Worm (Caenorhabditis elegans) whole organism, L1 larva: ENCODE results near the gene T26H5.8.

Source experiments
- C34B4.2 ChIP-seq: sonication (generic microtip); optimal IDR thresholded peaks from 2 replicates; lab custom pipeline; 2017; ENCODE audit warnings: mild to moderate bottlenecking, missing genetic modification characterization, missing compliant biosample characterization
- aha-1 ChIP-seq: fragments of 150-350 bp; optimal IDR thresholded peaks from 2 replicates; lab custom pipeline; 2014; ENCODE audit warnings: missing biosample characterization, missing genetic modification characterization
- ama-1 ChIP-seq: fragments of 150-350 bp; optimal IDR thresholded peaks from 2 replicates; lab custom pipeline; 2014
- blmp-1 ChIP-seq: fragments of 150-350 bp; optimal IDR thresholded peaks from 2 replicates; lab custom pipeline; 2014; ENCODE audit warnings: missing biosample characterization, missing genetic modification characterization
- ceh-63 ChIP-seq: fragments of 200-800 bp; sonication (Bioruptor generic); optimal IDR thresholded peaks from 2 replicates; lab custom pipeline; 2018; ENCODE audit warnings: mild to moderate bottlenecking, missing genetic modification characterization, missing compliant biosample characterization
- ceh-90 ChIP-seq: sonication (generic microtip); optimal IDR thresholded peaks from 2 replicates; lab custom pipeline; 2016; ENCODE audit warnings: missing genetic modification characterization, missing compliant biosample characterization
- efl-1 ChIP-seq, 4 experiments: fragments of 150-350 bp; optimal IDR thresholded peaks in 3 of 4; peaks in 1 of 4; 1 replicate in 1 of 4; 2 replicates in 3 of 4; lab custom pipeline; 2014; ENCODE audit warnings: missing biosample characterization in 2 of 4, missing genetic modification characterization in 2 of 4, missing genetic modification reagents in 2 of 4
- efl-3 ChIP-seq: fragments of 200-800 bp; sonication (Bioruptor generic); optimal IDR thresholded peaks from 2 replicates; lab custom pipeline; 2018; ENCODE audit warnings: mild to moderate bottlenecking, missing genetic modification characterization, missing compliant biosample characterization
- egl-27 ChIP-seq, 2 experiments: fragments of 150-350 bp in 1 of 2; sonication (generic microtip); optimal IDR thresholded peaks; 3 replicates each; lab custom pipeline; 2017 to 2018; ENCODE audit warnings: missing biosample characterization in 2 of 2, missing genetic modification characterization in 2 of 2, missing genetic modification reagents in 2 of 2
- elt-2 ChIP-seq: sonication (generic microtip); optimal IDR thresholded peaks from 2 replicates; lab custom pipeline; 2016; ENCODE audit warnings: missing genetic modification characterization, mild to moderate bottlenecking, inconsistent platforms, missing compliant biosample characterization, missing genetic modification reagents
- elt-3 ChIP-seq, 6 experiments: fragments of 150-350 bp in 1 of 6; sonication (generic microtip); optimal IDR thresholded peaks; 2 replicates each; lab custom pipeline; 2017 to 2018; ENCODE audit warnings: missing biosample characterization in 6 of 6, missing genetic modification characterization in 6 of 6, inconsistent platforms in 1 of 6
- fkh-8 ChIP-seq: sonication (generic microtip); optimal IDR thresholded peaks from 2 replicates; lab custom pipeline; 2016; ENCODE audit warnings: mild to moderate bottlenecking, missing genetic modification characterization, missing compliant biosample characterization
- fos-1 ChIP-seq: fragments of 150-350 bp; optimal IDR thresholded peaks from 2 replicates; lab custom pipeline; 2014; ENCODE audit warnings: missing biosample characterization, missing genetic modification characterization
- grh-1 ChIP-seq: fragments of 200-800 bp; sonication (Bioruptor generic); IDR thresholded peaks from 2 replicates; pipeline ENCODE4 v1.3.6; 2022; ENCODE audit warnings: missing genetic modification reagents, missing genetic modification characterization, missing compliant biosample characterization
- hlh-4 ChIP-seq: sonication (generic microtip); optimal IDR thresholded peaks from 2 replicates; lab custom pipeline; 2016; ENCODE audit warnings: mild to moderate bottlenecking, missing genetic modification characterization, missing compliant biosample characterization
- hpl-2 ChIP-seq: fragments of 150-350 bp; optimal IDR thresholded peaks from 2 replicates; lab custom pipeline; 2014; ENCODE audit warnings: missing biosample characterization, missing genetic modification reagents, missing genetic modification characterization
- isw-1 ChIP-seq: fragments of 200-800 bp; sonication (Bioruptor generic); IDR thresholded peaks from 2 replicates; pipeline ENCODE4 v1.3.6; 2022; ENCODE audit warnings: missing genetic modification characterization, missing compliant biosample characterization
- lin-14 ChIP-seq: fragments of 200-800 bp; sonication (Bioruptor generic); optimal IDR thresholded peaks from 2 replicates; lab custom pipeline; 2018; ENCODE audit warnings: mild to moderate bottlenecking, missing genetic modification characterization, moderate library complexity, missing compliant biosample characterization
- lin-35 ChIP-seq, 2 experiments: fragments of 150-350 bp; optimal IDR thresholded peaks; 2 replicates each; lab custom pipeline; 2014; ENCODE audit warnings: missing biosample characterization in 2 of 2, missing genetic modification characterization in 2 of 2, missing genetic modification reagents in 2 of 2
- lin-39 ChIP-seq: fragments of 150-350 bp; optimal IDR thresholded peaks from 2 replicates; lab custom pipeline; 2014; ENCODE audit warnings: missing biosample characterization, missing genetic modification reagents, missing genetic modification characterization
- lir-3 ChIP-seq: sonication (generic microtip); optimal IDR thresholded peaks from 2 replicates; lab custom pipeline; 2016; ENCODE audit warnings: mild to moderate bottlenecking, missing genetic modification characterization, moderate library complexity, missing compliant biosample characterization; ENCODE audit not compliant: poor library complexity
- lsy-2 ChIP-seq, 2 experiments: fragments of 150-350 bp; optimal IDR thresholded peaks; 2 replicates each; lab custom pipeline; 2014; ENCODE audit warnings: missing biosample characterization in 2 of 2, missing genetic modification characterization in 2 of 2
- mab-9 ChIP-seq: fragments of 200-800 bp; sonication (Bioruptor generic); IDR thresholded peaks from 2 replicates; pipeline ENCODE4 v1.3.6; 2022; ENCODE audit warnings: missing genetic modification reagents, missing genetic modification characterization, missing compliant biosample characterization
- mep-1 ChIP-seq: fragments of 150-350 bp; optimal IDR thresholded peaks from 2 replicates; lab custom pipeline; 2014; ENCODE audit warnings: missing biosample characterization, missing genetic modification characterization
- nhr-11 ChIP-seq: fragments of 150-350 bp; optimal IDR thresholded peaks from 2 replicates; lab custom pipeline; 2014; ENCODE audit warnings: missing biosample characterization, missing genetic modification characterization
- nhr-12 ChIP-seq: sonication (generic microtip); optimal IDR thresholded peaks from 2 replicates; lab custom pipeline; 2017; ENCODE audit warnings: missing biosample characterization, missing genetic modification characterization
- nhr-28 ChIP-seq: fragments of 150-350 bp; optimal IDR thresholded peaks from 2 replicates; lab custom pipeline; 2014; ENCODE audit warnings: missing biosample characterization, missing genetic modification characterization
- nhr-90 ChIP-seq: sonication (generic microtip); optimal IDR thresholded peaks from 2 replicates; lab custom pipeline; 2016; ENCODE audit warnings: mild to moderate bottlenecking, missing genetic modification characterization, missing compliant biosample characterization; ENCODE audit not compliant: poor library complexity
- pqm-1 ChIP-seq: sonication (generic microtip); optimal IDR thresholded peaks from 3 replicates; lab custom pipeline; 2017; ENCODE audit warnings: missing biosample characterization, missing genetic modification characterization
- snpc-4 ChIP-seq: fragments of 150-350 bp; optimal IDR thresholded peaks from 2 replicates; lab custom pipeline; 2014; ENCODE audit warnings: missing biosample characterization, missing genetic modification characterization
- snu-23 ChIP-seq: sonication (generic microtip); optimal IDR thresholded peaks from 2 replicates; lab custom pipeline; 2016; ENCODE audit warnings: missing genetic modification characterization, missing compliant biosample characterization
- sox-4 ChIP-seq: sonication (generic microtip); optimal IDR thresholded peaks from 2 replicates; lab custom pipeline; 2016; ENCODE audit warnings: missing genetic modification characterization, missing compliant biosample characterization
- sptf-1 ChIP-seq: fragments of 150-350 bp; optimal IDR thresholded peaks from 2 replicates; lab custom pipeline; 2014; ENCODE audit warnings: missing biosample characterization, missing genetic modification characterization
- tlp-1 ChIP-seq: fragments of 150-350 bp; optimal IDR thresholded peaks from 2 replicates; lab custom pipeline; 2014; ENCODE audit warnings: missing biosample characterization, missing genetic modification characterization
- unc-62 ChIP-seq: fragments of 150-350 bp; optimal IDR thresholded peaks from 2 replicates; lab custom pipeline; 2014; ENCODE audit warnings: missing biosample characterization, missing genetic modification reagents, missing genetic modification characterization
- zag-1 ChIP-seq: fragments of 150-350 bp; optimal IDR thresholded peaks from 2 replicates; lab custom pipeline; 2014; ENCODE audit warnings: missing biosample characterization, missing genetic modification characterization
- ztf-4 ChIP-seq: fragments of 150-350 bp; optimal IDR thresholded peaks from 2 replicates; lab custom pipeline; 2014; ENCODE audit warnings: missing biosample characterization, missing genetic modification characterization

Gene T26H5.8

DNA sequence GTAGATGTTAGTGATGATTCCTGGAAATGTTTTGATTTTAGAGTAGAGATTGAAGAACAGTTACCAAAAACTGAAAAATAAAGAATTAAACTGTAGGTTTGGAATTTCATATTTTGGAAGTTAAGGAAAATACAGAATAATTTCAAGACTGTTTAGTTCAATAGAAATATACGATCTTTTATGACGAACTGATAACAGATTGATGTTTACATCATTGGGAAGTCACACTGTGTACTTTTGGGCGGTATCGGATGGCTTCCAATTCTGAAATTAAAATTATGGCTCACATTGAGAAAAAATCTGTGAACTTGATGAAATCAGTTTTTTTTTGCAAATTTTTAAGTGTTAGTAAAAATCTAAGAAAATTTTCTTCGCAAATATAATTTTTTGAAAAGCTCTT lies at the start of gene T26H5.8:
Gene T26H5.8, minus strand, starts transcription at position 270 of the 400 bp plus-strand sequence.
- TF ChIP-seq lin-35 (GFP tag; optimal IDR thresholded peaks at IDR 0.05; lab: Kevin White, UChicago) (peak in 1 of 2 experiments; percentile 25), snpc-4 (tag; lab: Kevin White, UChicago) (no peak), pqm-1 (peak; percentile 46), efl-1 (optimal IDR thresholded peaks at IDR 0.05; lab: Kevin White, UChicago) (no peak), efl-1 (GFP tag; optimal IDR thresholded peaks at IDR 0.05 in 1 of 2; lab: Kevin White, UChicago) (peak in 1 of 2 experiments; percentile 4), elt-2 (tag; lab: Kevin White, UChicago) (peak; percentile 41), egl-27 (tag; optimal IDR thresholded peaks at IDR 0.05; lab: Kevin White, UChicago) (no peak), isw-1 (GFP tag; lab: Robert Waterston, UW) (no peak)

DNA sequence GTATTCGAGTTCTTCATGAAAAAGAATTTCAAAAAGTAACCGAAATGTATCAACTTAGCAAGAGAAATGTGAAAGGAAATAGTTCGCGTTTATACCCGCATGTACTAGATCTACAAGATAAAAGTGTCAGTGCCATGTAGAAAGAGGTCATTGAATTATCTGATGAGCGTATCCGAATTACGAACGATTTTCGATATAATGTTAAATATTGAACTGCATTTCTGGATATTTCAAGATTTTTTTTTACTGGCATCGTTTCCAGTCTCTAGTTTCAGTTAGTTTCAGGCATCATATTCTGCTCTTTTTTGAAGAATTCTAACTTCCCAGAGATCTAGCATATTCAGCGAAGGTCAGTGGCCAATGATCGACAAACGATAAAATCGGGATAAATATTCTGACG lies 48.8 kb upstream of the T26H5.8 start, which contains the start of gene nhr-150:
Gene nhr-150, minus strand, starts transcription at position 92 of the 400 bp plus-strand sequence.
- TF ChIP-seq tlp-1 (no peak), blmp-1 (tag; lab: Kevin White, UChicago) (no peak), ztf-4 (no peak), lin-39 (tag; lab: Kevin White, UChicago) (no peak), elt-2 (tag; lab: Kevin White, UChicago) (no peak), nhr-28 (tag; lab: Kevin White, UChicago) (no peak), ceh-63 (no peak), grh-1 (GFP tag; lab: Robert Waterston, UW) (no peak), hpl-2 (no peak), nhr-90 (tag; lab: Kevin White, UChicago) (no peak), sptf-1 (no peak)
- TF ChIP-seq, all 84 proteins: peak for 0

DNA sequence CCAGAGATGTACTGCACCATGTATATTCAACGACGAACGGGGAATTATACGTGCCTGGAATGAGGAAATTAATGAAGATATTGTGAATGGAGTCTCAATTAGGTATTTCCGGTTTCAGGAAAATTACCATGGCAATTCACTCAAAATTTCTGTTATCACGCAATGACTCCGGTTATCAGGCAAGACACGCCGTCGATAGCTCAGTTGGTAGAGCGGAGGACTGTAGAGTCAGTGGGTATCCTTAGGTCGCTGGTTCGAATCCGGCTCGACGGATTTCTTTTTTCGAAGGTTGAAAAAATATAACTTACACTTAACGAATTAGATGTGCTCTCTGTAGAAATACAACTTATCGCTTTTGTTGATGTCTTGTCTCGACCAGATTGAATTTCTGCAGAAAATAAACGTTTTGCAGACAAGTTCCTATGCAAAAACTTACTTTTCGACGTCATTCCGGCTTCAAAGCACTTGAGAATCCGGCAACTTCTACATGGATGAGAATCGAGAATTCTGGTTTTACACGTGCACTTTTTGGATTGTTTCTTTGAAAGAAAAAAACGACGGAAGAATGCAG lies 48.1 kb upstream of the T26H5.8 start:
- TF ChIP-seq mep-1 (tag; lab: Kevin White, UChicago) (no peak), ceh-90 (tag; lab: Kevin White, UChicago) (no peak), fkh-8 (tag; lab: Kevin White, UChicago) (no peak), sptf-1 (no peak), lsy-2 (tag; optimal IDR thresholded peaks at IDR 0.05; lab: Kevin White, UChicago) (no peak), fos-1 (tag; lab: Kevin White, UChicago) (no peak), zag-1 (tag; lab: Kevin White, UChicago) (no peak), hpl-2 (no peak), hlh-4 (tag; lab: Kevin White, UChicago) (no peak), lir-3 (tag; lab: Kevin White, UChicago) (no peak), lin-14 (GFP tag; lab: Kevin White, UChicago) (no peak), pqm-1 (no peak), efl-3 (GFP tag; lab: Kevin White, UChicago) (no peak), C34B4.2 (tag; lab: Kevin White, UChicago) (no peak)

DNA sequence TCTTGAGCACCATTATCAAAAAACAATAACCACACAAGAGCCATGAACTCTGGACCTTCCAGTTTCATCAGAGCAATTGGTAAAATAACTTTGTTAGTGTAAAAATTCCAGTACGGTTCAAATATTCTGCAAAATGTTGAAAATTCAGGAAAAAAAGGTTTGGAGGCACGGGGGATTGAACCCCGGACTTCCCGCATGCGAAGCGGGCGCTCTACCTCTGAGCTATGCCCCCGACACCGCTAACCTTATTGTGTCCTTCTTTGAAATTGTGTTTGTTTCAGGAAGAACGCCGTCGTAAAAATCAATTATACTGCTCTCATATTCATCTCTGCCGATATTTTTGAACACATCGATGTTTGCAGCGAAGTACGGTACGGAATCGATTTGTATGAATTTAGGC lies 47.3 kb upstream of the T26H5.8 start:
- TF ChIP-seq lir-3 (tag; lab: Kevin White, UChicago) (no peak), snu-23 (GFP tag; lab: Kevin White, UChicago) (no peak), ama-1 (lab: Kevin White, UChicago) (no peak), unc-62 (GFP tag; lab: Kevin White, UChicago) (no peak), lsy-2 (tag; optimal IDR thresholded peaks at IDR 0.05; lab: Kevin White, UChicago) (no peak), blmp-1 (tag; lab: Kevin White, UChicago) (no peak), mab-9 (GFP tag; lab: Robert Waterston, UW) (no peak), nhr-11 (tag; lab: Kevin White, UChicago) (no peak), zag-1 (tag; lab: Kevin White, UChicago) (no peak), nhr-12 (tag; lab: Kevin White, UChicago) (no peak), sox-4 (no peak), lin-39 (tag; lab: Kevin White, UChicago) (no peak), ceh-90 (tag; lab: Kevin White, UChicago) (no peak), elt-3 (tag; optimal IDR thresholded peaks at IDR 0.05; lab: Kevin White, UChicago) (no peak), aha-1 (no peak)
- TF ChIP-seq, all 84 proteins: peak for 0
